Fruit fly (Drosophila melanogaster) whole organism, adult: Measurements from ENCODE around the gene CG9281.

Experiments
- CG12768 ChIP-seq: fragments of 200-800 bp; sonication (Bioruptor generic); optimal IDR thresholded peaks from 2 replicates; lab custom pipeline; 2017; ENCODE audit warnings: missing biosample characterization, missing genetic modification characterization, mild to moderate bottlenecking, moderate library complexity, missing genetic modification reagents
- CG14711 ChIP-seq: fragments of 200-800 bp; sonication (Bioruptor generic); optimal IDR thresholded peaks from 2 replicates; lab custom pipeline; 2018; ENCODE audit warnings: missing biosample characterization, mild to moderate bottlenecking, missing genetic modification characterization, moderate library complexity
- CG1620 ChIP-seq: fragments of 200-800 bp; sonication (Bioruptor generic); optimal IDR thresholded peaks from 2 replicates; lab custom pipeline; 2016; ENCODE audit warnings: missing biosample characterization, missing genetic modification characterization
- CG7045 ChIP-seq: fragments of 200-800 bp; sonication (Bioruptor generic); optimal IDR thresholded peaks from 2 replicates; lab custom pipeline; 2017; ENCODE audit warnings: missing biosample characterization, mild to moderate bottlenecking, missing genetic modification characterization
- CG7101 ChIP-seq: fragments of 200-800 bp; sonication (Bioruptor generic); optimal IDR thresholded peaks from 2 replicates; lab custom pipeline; 2018; ENCODE audit warnings: missing biosample characterization, mild to moderate bottlenecking, missing genetic modification characterization, moderate library complexity
- Clk ChIP-seq: fragments of 200-800 bp; sonication (Bioruptor generic); optimal IDR thresholded peaks from 2 replicates; lab custom pipeline; 2017; ENCODE audit warnings: missing biosample characterization, missing genetic modification characterization
- Crg-1 ChIP-seq: fragments of 200-800 bp; sonication (Bioruptor generic); optimal IDR thresholded peaks from 2 replicates; lab custom pipeline; 2016; ENCODE audit warnings: missing biosample characterization, missing genetic modification characterization
- bab1 ChIP-seq: fragments of 200-800 bp; sonication (Bioruptor generic); optimal IDR thresholded peaks from 3 replicates; lab custom pipeline; 2019; ENCODE audit warnings: missing biosample characterization, mild to moderate bottlenecking, missing genetic modification characterization, moderate library complexity
- cnc ChIP-seq, 2 experiments: fragments of >200 bp; optimal IDR thresholded peaks; 2 replicates each; lab custom pipeline; 2017
- kay ChIP-seq: fragments of 200-800 bp; sonication (Bioruptor generic); peaks from one replicate; lab custom pipeline; 2016; ENCODE audit warnings: missing biosample characterization, missing genetic modification characterization, borderline replicate concordance
- pad ChIP-seq: fragments of 200-800 bp; sonication (Bioruptor generic); optimal IDR thresholded peaks from 3 replicates; lab custom pipeline; 2017; ENCODE audit warnings: missing biosample characterization, missing genetic modification characterization, mild to moderate bottlenecking, moderate library complexity, missing genetic modification reagents
- tj ChIP-seq: fragments of 200-800 bp; sonication (Bioruptor generic); optimal IDR thresholded peaks from 3 replicates; lab custom pipeline; 2017; ENCODE audit warnings: missing biosample characterization, mild to moderate bottlenecking, missing genetic modification characterization, moderate library complexity
- toe ChIP-seq: fragments of 200-800 bp; sonication (Bioruptor generic); optimal IDR thresholded peaks from 2 replicates; lab custom pipeline; 2016; ENCODE audit warnings: missing biosample characterization, missing genetic modification characterization

dm6 chrX:15731968-15732367 is 21.6 kb upstream of the CG9281 start, which contains the start of gene CG8191:
- TF ChIP-seq kay (GFP tag; lab: Kevin White, UChicago) (no peak), CG7045 (no peak), bab1 (GFP tag; lab: Kevin White, UChicago) (peak; percentile 57), CG12768 (GFP tag; lab: Kevin White, UChicago) (no peak), Crg-1 (GFP tag; lab: Kevin White, UChicago) (no peak), Clk (GFP tag; lab: Kevin White, UChicago) (no peak), cnc (optimal IDR thresholded peaks at IDR 0.05; lab: Kevin White, UChicago) (no peak), CG14711 (tag; lab: Kevin White, UChicago) (no peak), CG7101 (tag; lab: Kevin White, UChicago) (no peak), tj (GFP tag; lab: Kevin White, UChicago) (no peak), toe (GFP tag; lab: Kevin White, UChicago) (no peak), CG1620 (GFP tag; lab: Kevin White, UChicago) (no peak), pad (GFP tag; lab: Kevin White, UChicago) (no peak)
